Fruit fly (Drosophila melanogaster) whole organism, embryonic: ENCODE measurements around the gene CG46309.
A peak's percentile ranks its signal among the peaks of the same experiment; 100 is the strongest.

Source experiments
- Adf1 ChIP-seq: fragments of 200-800 bp; sonication (Bioruptor generic); IDR thresholded peaks from 2 replicates; pipeline ENCODE4 v1.3.6; 2022; ENCODE audit warnings: missing biosample characterization, missing genetic modification characterization
- Atf6 ChIP-seq: fragments of 200-800 bp; sonication (Bioruptor generic); IDR thresholded peaks from 2 replicates; pipeline ENCODE4 v1.3.6; 2022; ENCODE audit warnings: missing biosample characterization, missing genetic modification characterization
- Bdp1 ChIP-seq: fragments of 200-800 bp; sonication (Bioruptor generic); optimal IDR thresholded peaks from 3 replicates; lab custom pipeline; 2016; ENCODE audit warnings: missing biosample characterization, missing genetic modification characterization
- Bgb ChIP-seq: fragments of 200-800 bp; sonication (Bioruptor generic); IDR thresholded peaks from 2 replicates; pipeline ENCODE4 v1.3.6; 2022; ENCODE audit warnings: missing biosample characterization, missing genetic modification characterization; ENCODE audit not compliant: partially characterized antibody
- CG10565 ChIP-seq: fragments of 200-800 bp; sonication (Bioruptor generic); optimal IDR thresholded peaks from 3 replicates; lab custom pipeline; 2016; ENCODE audit warnings: missing biosample characterization, mild to moderate bottlenecking, missing genetic modification characterization
- CG1603 ChIP-seq: fragments of 200-800 bp; sonication (Bioruptor generic); optimal IDR thresholded peaks from 2 replicates; lab custom pipeline; 2019; ENCODE audit warnings: missing biosample characterization, mild to moderate bottlenecking, missing genetic modification characterization, moderate library complexity
- CG16815 ChIP-seq: fragments of 200-800 bp; sonication (Bioruptor generic); optimal IDR thresholded peaks from 3 replicates; lab custom pipeline; 2017; ENCODE audit warnings: missing biosample characterization, mild to moderate bottlenecking, missing genetic modification characterization
- CG18011 ChIP-seq: fragments of 200-800 bp; sonication (Bioruptor generic); optimal IDR thresholded peaks from 2 replicates; lab custom pipeline; 2017; ENCODE audit warnings: missing biosample characterization, missing genetic modification characterization, mild to moderate bottlenecking, moderate library complexity, missing genotype
- CG2116 ChIP-seq: fragments of 200-800 bp; sonication (Bioruptor generic); optimal IDR thresholded peaks from 3 replicates; lab custom pipeline; 2018; ENCODE audit warnings: missing biosample characterization, mild to moderate bottlenecking, missing genetic modification characterization
- CG2120 ChIP-seq: fragments of 200-800 bp; sonication (Bioruptor generic); optimal IDR thresholded peaks from 3 replicates; lab custom pipeline; 2016; ENCODE audit warnings: missing biosample characterization, missing genetic modification characterization
- CG32767 ChIP-seq: fragments of 200-800 bp; sonication (Bioruptor generic); IDR thresholded peaks from 2 replicates; pipeline ENCODE4 v1.3.6; 2022; ENCODE audit warnings: missing biosample characterization, missing genetic modification characterization
- CG34224 ChIP-seq: fragments of 200-800 bp; sonication (Bioruptor generic); IDR thresholded peaks from 3 replicates; pipeline ENCODE4 v1.3.6; 2022; ENCODE audit warnings: missing biosample characterization, missing genetic modification characterization; ENCODE audit not compliant: partially characterized antibody
- CG42726 ChIP-seq: fragments of 200-800 bp; sonication (Bioruptor generic); IDR thresholded peaks from 2 replicates; pipeline ENCODE4 v1.3.6; 2022; ENCODE audit warnings: missing biosample characterization, missing genetic modification characterization; ENCODE audit not compliant: partially characterized antibody
- CG4404 ChIP-seq: fragments of 200-800 bp; sonication (Bioruptor generic); IDR thresholded peaks from 2 replicates; pipeline ENCODE4 v1.3.6; 2022; ENCODE audit warnings: missing biosample characterization, missing genetic modification characterization
- CG4854 ChIP-seq: fragments of 200-800 bp; sonication (Bioruptor generic); optimal IDR thresholded peaks from 2 replicates; lab custom pipeline; 2016; ENCODE audit warnings: missing biosample characterization, missing genetic modification characterization, inconsistent platforms
- CG6765 ChIP-seq: fragments of 200-800 bp; sonication (Bioruptor generic); optimal IDR thresholded peaks from 3 replicates; lab custom pipeline; 2017; ENCODE audit warnings: missing biosample characterization, mild to moderate bottlenecking, missing genetic modification characterization
- CG7745 ChIP-seq: fragments of 200-800 bp; sonication (Bioruptor generic); optimal IDR thresholded peaks from 2 replicates; lab custom pipeline; 2018; ENCODE audit warnings: missing biosample characterization, mild to moderate bottlenecking, missing genetic modification characterization, moderate library complexity
- CG7987 ChIP-seq: fragments of 200-800 bp; sonication (Bioruptor generic); optimal IDR thresholded peaks from 2 replicates; lab custom pipeline; 2018; ENCODE audit warnings: missing biosample characterization, mild to moderate bottlenecking, missing genetic modification characterization, moderate library complexity
- CG9215 ChIP-seq: fragments of 200-800 bp; sonication (Bioruptor generic); IDR thresholded peaks from 2 replicates; pipeline ENCODE4 v1.3.6; 2022; ENCODE audit warnings: missing biosample characterization, missing genetic modification characterization
- CG9437 ChIP-seq: fragments of 200-800 bp; sonication (Bioruptor generic); optimal IDR thresholded peaks from 2 replicates; lab custom pipeline; 2018; ENCODE audit warnings: missing biosample characterization, mild to moderate bottlenecking, missing genetic modification characterization
- CG9817 ChIP-seq: fragments of 200-800 bp; sonication (Bioruptor generic); optimal IDR thresholded peaks from 2 replicates; lab custom pipeline; 2018; ENCODE audit warnings: missing biosample characterization, mild to moderate bottlenecking, missing genetic modification characterization, moderate library complexity
- CTCF ChIP-seq: fragments of 200-800 bp; sonication (Bioruptor generic); optimal IDR thresholded peaks from 2 replicates; lab custom pipeline; 2017; ENCODE audit warnings: missing biosample characterization, mild to moderate bottlenecking, missing genetic modification characterization, moderate library complexity
- CrebB ChIP-seq: fragments of 200-800 bp; sonication (Bioruptor generic); optimal IDR thresholded peaks from 3 replicates; lab custom pipeline; 2018; ENCODE audit warnings: missing biosample characterization, mild to moderate bottlenecking, missing genetic modification characterization
- D ChIP-seq, 2 experiments: fragments of 200-800 bp in 1 of 2; fragments of >200 bp in 1 of 2; sonication (Bioruptor generic) in 1 of 2; optimal IDR thresholded peaks; 2 replicates in 1 of 2; 3 replicates in 1 of 2; lab custom pipeline; 2017; ENCODE audit warnings: mild to moderate bottlenecking in 1 of 2, missing biosample characterization in 1 of 2, missing genetic modification characterization in 1 of 2, missing genetic modification reagents in 1 of 2
- Drgx ChIP-seq: fragments of 200-800 bp; sonication (Bioruptor generic); IDR thresholded peaks from 2 replicates; pipeline ENCODE4 v1.3.6; 2022; ENCODE audit warnings: missing biosample characterization, missing genetic modification characterization
- E2f2 ChIP-seq: fragments of 200-800 bp; sonication (Bioruptor generic); IDR thresholded peaks from 2 replicates; pipeline ENCODE4 v1.3.6; 2022; ENCODE audit warnings: missing biosample characterization, missing genetic modification characterization
- Fer3 ChIP-seq: fragments of 200-800 bp; sonication (Bioruptor generic); optimal IDR thresholded peaks from 2 replicates; lab custom pipeline; 2018; ENCODE audit warnings: missing biosample characterization, mild to moderate bottlenecking, missing genetic modification characterization, moderate library complexity
- Lhr ChIP-seq: fragments of 200-800 bp; sonication (Bioruptor generic); optimal IDR thresholded peaks from 3 replicates; lab custom pipeline; 2017; ENCODE audit warnings: mild to moderate bottlenecking, missing biosample characterization, missing genetic modification reagents, missing genetic modification characterization
- Med ChIP-seq: fragments of 200-800 bp; sonication (Bioruptor generic); peaks from one replicate; lab custom pipeline; 2016; ENCODE audit warnings: missing biosample characterization, missing genetic modification characterization, mild to moderate bottlenecking, inconsistent platforms, moderate library complexity
- Rx ChIP-seq: fragments of 200-800 bp; sonication (Bioruptor generic); IDR thresholded peaks from 2 replicates; pipeline ENCODE4 v1.3.6; 2022; ENCODE audit warnings: missing biosample characterization, missing genetic modification characterization
- Sry-β ChIP-seq: fragments of 200-800 bp; sonication (Bioruptor generic); optimal IDR thresholded peaks from 2 replicates; lab custom pipeline; 2018; ENCODE audit warnings: missing biosample characterization, mild to moderate bottlenecking, missing genetic modification characterization, moderate library complexity
- YL-1 ChIP-seq: fragments of 200-800 bp; sonication (Bioruptor generic); optimal IDR thresholded peaks from 3 replicates; lab custom pipeline; 2017; ENCODE audit warnings: missing biosample characterization, mild to moderate bottlenecking, missing genetic modification characterization
- bcd ChIP-seq: fragments of 200-800 bp; sonication (Bioruptor generic); optimal IDR thresholded peaks from 2 replicates; lab custom pipeline; 2017; ENCODE audit warnings: missing biosample characterization, mild to moderate bottlenecking, missing genetic modification characterization
- cato ChIP-seq: fragments of 200-800 bp; sonication (Bioruptor generic); optimal IDR thresholded peaks from 2 replicates; lab custom pipeline; 2016; ENCODE audit warnings: missing biosample characterization, missing genetic modification characterization, borderline replicate concordance
- chinmo ChIP-seq: fragments of 200-800 bp; sonication (Bioruptor generic); IDR thresholded peaks from 4 replicates; pipeline ENCODE4 v1.3.6; 2022; ENCODE audit warnings: missing biosample characterization, missing genetic modification characterization; ENCODE audit not compliant: partially characterized antibody
- croc ChIP-seq: fragments of 200-800 bp; sonication (Bioruptor generic); conservative IDR thresholded peaks from 3 replicates; pipeline ENCODE4 v1.3.6; 2022; ENCODE audit warnings: missing biosample characterization, missing genetic modification characterization
- gcm ChIP-seq: fragments of 200-800 bp; sonication (Bioruptor generic); optimal IDR thresholded peaks from 2 replicates; lab custom pipeline; 2019; ENCODE audit warnings: missing biosample characterization, mild to moderate bottlenecking, missing genetic modification characterization, moderate library complexity
- grn ChIP-seq: fragments of 200-800 bp; sonication (Bioruptor generic); optimal IDR thresholded peaks from 3 replicates; lab custom pipeline; 2017; ENCODE audit warnings: missing biosample characterization, missing genetic modification characterization
- inv ChIP-seq: fragments of 200-800 bp; sonication (Bioruptor generic); IDR thresholded peaks from 2 replicates; pipeline ENCODE4 v1.3.6; 2022; ENCODE audit warnings: missing biosample characterization, missing genetic modification characterization; ENCODE audit not compliant: partially characterized antibody
- jumu ChIP-seq: fragments of 200-800 bp; sonication (Bioruptor generic); optimal IDR thresholded peaks from 3 replicates; lab custom pipeline; 2016; ENCODE audit warnings: missing biosample characterization, missing genetic modification characterization
- lbe ChIP-seq: fragments of 200-800 bp; sonication (Bioruptor generic); optimal IDR thresholded peaks from 2 replicates; lab custom pipeline; 2016; ENCODE audit warnings: missing biosample characterization, mild to moderate bottlenecking, missing genetic modification characterization
- luna ChIP-seq: fragments of 200-800 bp; sonication (Bioruptor generic); optimal IDR thresholded peaks from 2 replicates; lab custom pipeline; 2016; ENCODE audit warnings: missing biosample characterization, missing genetic modification characterization
- nom ChIP-seq: fragments of 200-800 bp; sonication (Bioruptor generic); optimal IDR thresholded peaks from 2 replicates; lab custom pipeline; 2017; ENCODE audit warnings: missing biosample characterization, missing genetic modification characterization, mild to moderate bottlenecking, moderate library complexity, missing genetic modification reagents
- phol ChIP-seq: fragments of 200-800 bp; sonication (Bioruptor generic); optimal IDR thresholded peaks from 3 replicates; lab custom pipeline; 2018; ENCODE audit warnings: missing biosample characterization, mild to moderate bottlenecking, missing genetic modification characterization, moderate library complexity
- row ChIP-seq: fragments of 200-800 bp; sonication (Bioruptor generic); IDR thresholded peaks from 3 replicates; pipeline ENCODE4 v1.3.6; 2022; ENCODE audit warnings: missing biosample characterization, missing genetic modification characterization
- schlank ChIP-seq: fragments of 200-800 bp; sonication (Bioruptor generic); optimal IDR thresholded peaks from 2 replicates; lab custom pipeline; 2018; ENCODE audit warnings: missing biosample characterization, mild to moderate bottlenecking, missing genetic modification characterization
- tgo ChIP-seq: fragments of 200-800 bp; sonication (Bioruptor generic); IDR thresholded peaks from 3 replicates; pipeline ENCODE4 v1.3.6; 2022; ENCODE audit warnings: missing biosample characterization, missing genetic modification characterization
- twi ChIP-seq: fragments of 200-800 bp; optimal IDR thresholded peaks from 2 replicates; lab custom pipeline; 2019; ENCODE audit warnings: missing biosample characterization, mild to moderate bottlenecking, missing genetic modification characterization, moderate library complexity
- vfl ChIP-seq: fragments of 200-800 bp; sonication (Bioruptor generic); optimal IDR thresholded peaks from 2 replicates; lab custom pipeline; 2016; ENCODE audit warnings: missing biosample characterization, missing genetic modification characterization

Gene CG46309

dm6 chr2L:16279774-16280252 is 28.2 kb upstream of the CG46309 start (continued):
- TF ChIP-seq row: peak; percentile 85
- peak; percentile 81 for TF ChIP-seq Lhr (GFP tag; lab: Kevin White, UChicago)
- TF ChIP-seq bcd (GFP tag; lab: Kevin White, UChicago): peak; percentile 91
- peak; percentile 72 for TF ChIP-seq Fer3 (tag; lab: Kevin White, UChicago)
- TF ChIP-seq CG2120: peak; percentile 65
- peak; percentile 56 for TF ChIP-seq Rx (GFP tag; lab: Robert Waterston, UW)
- peak; percentile 89; the same call in 3 of the 4 replicates for TF ChIP-seq chinmo (GFP tag; lab: Robert Waterston, UW)
- peak; percentile 60 for TF ChIP-seq grn (GFP tag; lab: Kevin White, UChicago)
- no peak for TF ChIP-seq Bgb (GFP tag; lab: Robert Waterston, UW)
- peak; percentile 58 for TF ChIP-seq CG2116
- TF ChIP-seq CG4854: peak; percentile 84
- peak; percentile 84 for TF ChIP-seq CG32767
- TF ChIP-seq cato (GFP tag; lab: Kevin White, UChicago): peak; percentile 90
- peak; percentile 93 for TF ChIP-seq CG9437
- peak; percentile 47; the same call in 1 of the 2 replicates for TF ChIP-seq CG4404
- no peak for TF ChIP-seq D (optimal IDR thresholded peaks at IDR 0.05; lab: Kevin White, UChicago)
- peak; percentile 90 for TF ChIP-seq D (GFP tag; optimal IDR thresholded peaks at IDR 0.05; lab: Kevin White, UChicago)
- TF ChIP-seq CG42726 (GFP tag; lab: Robert Waterston, UW): no peak
- peak; percentile 21 for TF ChIP-seq YL-1 (GFP tag; lab: Kevin White, UChicago)
- peak; percentile 80 for TF ChIP-seq croc (GFP tag; lab: Robert Waterston, UW)
- TF ChIP-seq jumu: peak; percentile 74
- peak; percentile 95 for TF ChIP-seq gcm (GFP tag; lab: Kevin White, UChicago)
- peak; percentile 27 for TF ChIP-seq lbe (GFP tag; lab: Kevin White, UChicago)
- TF ChIP-seq CG34224 (GFP tag; lab: Robert Waterston, UW): peak; percentile 12; the same call in 1 of the 3 replicates
- peak; percentile 45 for TF ChIP-seq schlank (tag; lab: Kevin White, UChicago)
- peak; percentile 59 for TF ChIP-seq Sry-β
- TF ChIP-seq luna (GFP tag; lab: Kevin White, UChicago): no peak
- peak; percentile 77 for TF ChIP-seq CG16815
- peak; percentile 82 for TF ChIP-seq tgo (GFP tag; lab: Robert Waterston, UW)
- peak; percentile 39; the same call in 1 of the 2 replicates for TF ChIP-seq CG9215 (GFP tag; lab: Robert Waterston, UW)
- TF ChIP-seq inv (GFP tag; lab: Robert Waterston, UW): no peak
- TF ChIP-seq CG7745 (tag; lab: Kevin White, UChicago): no peak
- TF ChIP-seq CG18011 (GFP tag; lab: Kevin White, UChicago): peak; percentile 71
- TF ChIP-seq E2f2 (GFP tag; lab: Robert Waterston, UW): peak; percentile 58; the same call in 1 of the 2 replicates
- peak; percentile 19 for TF ChIP-seq vfl
- peak; percentile 90 for TF ChIP-seq Drgx
- peak; percentile 30 for TF ChIP-seq nom
- TF ChIP-seq phol (tag; lab: Kevin White, UChicago): peak; percentile 96
- TF ChIP-seq Atf6 (GFP tag; lab: Robert Waterston, UW): peak; percentile 66
- TF ChIP-seq twi (tag; lab: Kevin White, UChicago): peak; percentile 92
- TF ChIP-seq Med (GFP tag; lab: Kevin White, UChicago): peak; percentile 95
- no peak for TF ChIP-seq Adf1
- TF ChIP-seq Bdp1 (GFP tag; lab: Kevin White, UChicago): peak; percentile 56
- peak; percentile 87 for TF ChIP-seq CG1603 (tag; lab: Kevin White, UChicago)
- TF ChIP-seq CG7987: peak; percentile 74
- peak; percentile 79 for TF ChIP-seq CG9817
- peak; percentile 63 for TF ChIP-seq CTCF
- peak; percentile 75 for TF ChIP-seq CrebB
- peak; percentile 45 for TF ChIP-seq CG10565 (GFP tag; lab: Kevin White, UChicago)
- peak; percentile 67 for TF ChIP-seq CG6765
